Worm (Caenorhabditis elegans): ENCODE data around the gene ZK593.2.

ce11 chrIV:10913081-10913480, at the start of gene ZK593.2:
- TF ChIP-seq ztf-11 (tag; optimal IDR thresholded peaks at IDR 0.05): no peak
- TF ChIP-seq elt-1 (tag; optimal IDR thresholded peaks at IDR 0.05; ENCODE audit: borderline replicate concordance, insufficient read depth): no peak
- TF ChIP-seq ceh-83 (GFP tag; optimal IDR thresholded peaks at IDR 0.05): no peak
- no peak for TF ChIP-seq nhr-12 (tag; optimal IDR thresholded peaks at IDR 0.05)
- TF ChIP-seq nhr-2 (tag; optimal IDR thresholded peaks at IDR 0.05): no peak
- TF ChIP-seq ham-2 (GFP tag; optimal IDR thresholded peaks at IDR 0.05): no peak
- TF ChIP-seq snpc-4 (tag; optimal IDR thresholded peaks at IDR 0.05): no peak
- no peak for TF ChIP-seq mls-2 (tag; optimal IDR thresholded peaks at IDR 0.05)
- no peak for TF ChIP-seq nhr-237 (tag; optimal IDR thresholded peaks at IDR 0.05)
- TF ChIP-seq drap-1 (GFP tag; optimal IDR thresholded peaks at IDR 0.05): no peak
- no peak for TF ChIP-seq unc-62 (GFP tag; optimal IDR thresholded peaks at IDR 0.05)
- no peak for TF ChIP-seq blmp-1 (tag; optimal IDR thresholded peaks at IDR 0.05)
- no peak for TF ChIP-seq sptf-1 (tag; optimal IDR thresholded peaks at IDR 0.05)
